Fruit fly (Drosophila melanogaster) whole organism, prepupa: ENCODE measurements around the gene CG32819.
A peak's percentile ranks its signal among the peaks of the same experiment; 100 is the strongest.

Experiments
- CG10631 ChIP-seq: fragments of 200-800 bp; sonication (Bioruptor generic); optimal IDR thresholded peaks from 2 replicates; lab custom pipeline; 2016; ENCODE audit warnings: missing biosample characterization, missing genetic modification characterization
- CG10669 ChIP-seq: fragments of 200-800 bp; sonication (Bioruptor generic); optimal IDR thresholded peaks from 3 replicates; lab custom pipeline; 2018; ENCODE audit warnings: missing biosample characterization, mild to moderate bottlenecking, missing genetic modification characterization, moderate library complexity
- CG11762 ChIP-seq: fragments of 200-800 bp; sonication (Bioruptor generic); optimal IDR thresholded peaks from 3 replicates; lab custom pipeline; 2016; ENCODE audit warnings: missing biosample characterization, missing genetic modification characterization; ENCODE audit not compliant: insufficient read depth
- CG11902 ChIP-seq: fragments of 200-800 bp; sonication (Bioruptor generic); optimal IDR thresholded peaks from 3 replicates; lab custom pipeline; 2016; ENCODE audit warnings: missing biosample characterization, missing genetic modification characterization
- CG15336 ChIP-seq: fragments of 200-800 bp; sonication (Bioruptor generic); IDR thresholded peaks from 2 replicates; pipeline ENCODE4 v1.3.6; 2022; ENCODE audit warnings: missing biosample characterization, missing genetic modification characterization
- CG1621 ChIP-seq: fragments of 200-800 bp; sonication (Bioruptor generic); optimal IDR thresholded peaks from 3 replicates; lab custom pipeline; 2018; ENCODE audit warnings: missing biosample characterization, mild to moderate bottlenecking, missing genetic modification characterization
- CG16779 ChIP-seq: fragments of 200-800 bp; sonication (Bioruptor generic); optimal IDR thresholded peaks from 3 replicates; lab custom pipeline; 2017; ENCODE audit warnings: missing biosample characterization, mild to moderate bottlenecking, missing genetic modification characterization
- CG3032 ChIP-seq: fragments of 200-800 bp; optimal IDR thresholded peaks from 2 replicates; lab custom pipeline; 2019; ENCODE audit warnings: missing biosample characterization, mild to moderate bottlenecking, missing genetic modification characterization, moderate library complexity
- CG31627 ChIP-seq: fragments of 200-800 bp; sonication (Bioruptor generic); optimal IDR thresholded peaks from 3 replicates; lab custom pipeline; 2016; ENCODE audit warnings: missing biosample characterization, missing genetic modification characterization
- CG32006 ChIP-seq: fragments of 200-800 bp; sonication (Bioruptor generic); optimal IDR thresholded peaks from 3 replicates; lab custom pipeline; 2017; ENCODE audit warnings: missing biosample characterization, mild to moderate bottlenecking, missing genetic modification characterization
- CG34406 ChIP-seq: fragments of 200-800 bp; sonication (Bioruptor generic); optimal IDR thresholded peaks from 3 replicates; lab custom pipeline; 2016; ENCODE audit warnings: missing biosample characterization, missing genetic modification characterization
- CG3919 ChIP-seq: fragments of 200-800 bp; sonication (Bioruptor generic); optimal IDR thresholded peaks from 3 replicates; lab custom pipeline; 2016; ENCODE audit warnings: missing biosample characterization, missing genetic modification characterization
- CG6808 ChIP-seq: fragments of 200-800 bp; sonication (Bioruptor generic); optimal IDR thresholded peaks from 3 replicates; lab custom pipeline; 2017; ENCODE audit warnings: missing biosample characterization, missing genetic modification characterization, mild to moderate bottlenecking, moderate library complexity, missing genetic modification reagents
- CG7368 ChIP-seq: fragments of 200-800 bp; sonication (Bioruptor generic); optimal IDR thresholded peaks from 3 replicates; lab custom pipeline; 2016; ENCODE audit warnings: missing biosample characterization, missing genetic modification characterization
- CG8632 ChIP-seq: fragments of 200-800 bp; sonication (Bioruptor generic); optimal IDR thresholded peaks from 3 replicates; lab custom pipeline; 2016; ENCODE audit warnings: missing biosample characterization, missing genetic modification characterization
- CG9139 ChIP-seq: fragments of 200-800 bp; sonication (Bioruptor generic); optimal IDR thresholded peaks from 3 replicates; lab custom pipeline; 2017; ENCODE audit warnings: missing biosample characterization, mild to moderate bottlenecking, missing genetic modification characterization
- Eip75B ChIP-seq: fragments of 200-800 bp; sonication (Bioruptor generic); optimal IDR thresholded peaks from 3 replicates; lab custom pipeline; 2016; ENCODE audit warnings: missing biosample characterization, missing genetic modification characterization
- Eip78C ChIP-seq: fragments of 200-800 bp; sonication (Bioruptor generic); peaks from one replicate; lab custom pipeline; 2016; ENCODE audit warnings: missing biosample characterization, missing genetic modification characterization
- Eip93F ChIP-seq: fragments of 200-800 bp; sonication (Bioruptor generic); optimal IDR thresholded peaks from 2 replicates; lab custom pipeline; 2016; ENCODE audit warnings: missing biosample characterization, mild to moderate bottlenecking, missing genetic modification characterization
- Ets21C ChIP-seq: fragments of 200-800 bp; sonication (Bioruptor generic); optimal IDR thresholded peaks from 3 replicates; lab custom pipeline; 2016; ENCODE audit warnings: missing biosample characterization, missing genetic modification characterization
- Ets96B ChIP-seq: fragments of 200-800 bp; optimal IDR thresholded peaks from 2 replicates; lab custom pipeline; 2019; ENCODE audit warnings: missing biosample characterization, mild to moderate bottlenecking, missing genetic modification characterization, moderate library complexity
- Hr39 ChIP-seq: fragments of 200-800 bp; sonication (Bioruptor generic); optimal IDR thresholded peaks from 2 replicates; lab custom pipeline; 2016; ENCODE audit warnings: missing biosample characterization, missing genetic modification characterization
- Hr4 ChIP-seq: fragments of 200-800 bp; sonication (Bioruptor generic); optimal IDR thresholded peaks from 3 replicates; lab custom pipeline; 2016; ENCODE audit warnings: missing biosample characterization, missing genetic modification characterization
- Lpt ChIP-seq: fragments of 200-800 bp; sonication (Bioruptor generic); optimal IDR thresholded peaks from 3 replicates; lab custom pipeline; 2016; ENCODE audit warnings: missing biosample characterization, missing genetic modification characterization
- Met ChIP-seq: fragments of 200-800 bp; sonication (Bioruptor generic); optimal IDR thresholded peaks from 3 replicates; lab custom pipeline; 2016; ENCODE audit warnings: missing biosample characterization, missing genetic modification characterization
- OdsH ChIP-seq: fragments of 200-800 bp; sonication (Bioruptor generic); optimal IDR thresholded peaks from 3 replicates; lab custom pipeline; 2016; ENCODE audit warnings: missing biosample characterization, missing genetic modification characterization
- Smox ChIP-seq: fragments of 200-800 bp; sonication (Bioruptor generic); optimal IDR thresholded peaks from 3 replicates; lab custom pipeline; 2016; ENCODE audit warnings: missing biosample characterization, missing genetic modification characterization
- Sox14 ChIP-seq: fragments of 200-800 bp; sonication (Bioruptor generic); optimal IDR thresholded peaks from 3 replicates; lab custom pipeline; 2016; ENCODE audit warnings: missing biosample characterization, missing genetic modification characterization
- Sox15 ChIP-seq: fragments of 200-800 bp; sonication (Bioruptor generic); optimal IDR thresholded peaks from 3 replicates; lab custom pipeline; 2016; ENCODE audit warnings: missing biosample characterization, missing genetic modification characterization
- acj6 ChIP-seq: fragments of 200-800 bp; sonication (Bioruptor generic); optimal IDR thresholded peaks from 3 replicates; lab custom pipeline; 2016; ENCODE audit warnings: missing biosample characterization, missing genetic modification characterization
- cyc ChIP-seq: fragments of 200-800 bp; sonication (Bioruptor generic); optimal IDR thresholded peaks from 3 replicates; lab custom pipeline; 2016; ENCODE audit warnings: missing biosample characterization, missing genetic modification characterization
- dac ChIP-seq: fragments of 200-800 bp; sonication (Bioruptor generic); optimal IDR thresholded peaks from 2 replicates; lab custom pipeline; 2017; ENCODE audit warnings: missing biosample characterization, mild to moderate bottlenecking, missing genetic modification characterization
- dsx ChIP-seq: fragments of 200-800 bp; optimal IDR thresholded peaks from 3 replicates; lab custom pipeline; 2019; ENCODE audit warnings: missing biosample characterization, mild to moderate bottlenecking, missing genetic modification characterization, moderate library complexity; ENCODE audit not compliant: poor library complexity, severe bottlenecking
- eg ChIP-seq: fragments of 200-800 bp; sonication (Bioruptor generic); IDR thresholded peaks from 3 replicates; pipeline ENCODE4 v1.3.6; 2022; ENCODE audit warnings: missing biosample characterization, missing genetic modification characterization
- esn ChIP-seq: fragments of 200-800 bp; sonication (Bioruptor generic); optimal IDR thresholded peaks from 2 replicates; lab custom pipeline; 2016; ENCODE audit warnings: missing biosample characterization, mild to moderate bottlenecking, missing genetic modification characterization, moderate library complexity
- fd85E ChIP-seq: fragments of 200-800 bp; sonication (Bioruptor generic); optimal IDR thresholded peaks from 3 replicates; lab custom pipeline; 2016; ENCODE audit warnings: missing biosample characterization, missing genetic modification characterization
- lz ChIP-seq: fragments of 200-800 bp; sonication (Bioruptor generic); optimal IDR thresholded peaks from 3 replicates; lab custom pipeline; 2016; ENCODE audit warnings: missing biosample characterization, missing genetic modification characterization
- net ChIP-seq: fragments of 200-800 bp; sonication (Bioruptor generic); optimal IDR thresholded peaks from 3 replicates; lab custom pipeline; 2016; ENCODE audit warnings: missing biosample characterization, missing genetic modification characterization
- pdm3 ChIP-seq: fragments of 200-800 bp; sonication (Bioruptor generic); optimal IDR thresholded peaks from 3 replicates; lab custom pipeline; 2016; ENCODE audit warnings: missing biosample characterization, missing genetic modification characterization
- spab ChIP-seq: fragments of 200-800 bp; sonication (Bioruptor generic); optimal IDR thresholded peaks from 2 replicates; lab custom pipeline; 2017; ENCODE audit warnings: missing biosample characterization, mild to moderate bottlenecking, missing genetic modification characterization, missing genetic modification reagents
- ss ChIP-seq, 2 experiments: fragments of 200-800 bp; sonication (Bioruptor generic); optimal IDR thresholded peaks; 2 replicates in 1 of 2; 3 replicates in 1 of 2; lab custom pipeline; 2017 to 2018; ENCODE audit warnings: mild to moderate bottlenecking in 2 of 2, missing biosample characterization in 2 of 2, missing genetic modification characterization in 2 of 2, moderate library complexity in 1 of 2
- topi ChIP-seq: fragments of 200-800 bp; sonication (Bioruptor generic); optimal IDR thresholded peaks from 3 replicates; lab custom pipeline; 2016; ENCODE audit warnings: missing biosample characterization, missing genetic modification characterization
- vri ChIP-seq: fragments of 200-800 bp; sonication (Bioruptor generic); optimal IDR thresholded peaks from 3 replicates; lab custom pipeline; 2016; ENCODE audit warnings: missing biosample characterization, mild to moderate bottlenecking, missing genetic modification characterization

CG32819 gene

dm6 chrX:21591990-21592389, 28.9 kb downstream of the CG32819 start (continued):
- TF ChIP-seq net (GFP tag; lab: Kevin White, UChicago), result peak; percentile 16
- no peak for TF ChIP-seq CG11762 (GFP tag; lab: Kevin White, UChicago)
- TF ChIP-seq pdm3, result peak; percentile 51
- TF ChIP-seq Lpt (GFP tag; lab: Kevin White, UChicago), result no peak
- TF ChIP-seq Ets21C (GFP tag; lab: Kevin White, UChicago), result no peak
- TF ChIP-seq Eip78C (GFP tag; lab: Kevin White, UChicago), result peak; percentile 85
- peak; percentile 44 for TF ChIP-seq lz (GFP tag; lab: Kevin White, UChicago)
- no peak for TF ChIP-seq Eip93F (GFP tag; lab: Kevin White, UChicago)
- peak; percentile 1 for TF ChIP-seq CG8632 (GFP tag; lab: Kevin White, UChicago)
- TF ChIP-seq CG32006 (GFP tag; lab: Kevin White, UChicago), result peak; percentile 73
- peak; percentile 12 for TF ChIP-seq CG31627 (GFP tag; lab: Kevin White, UChicago)
- TF ChIP-seq CG1621 (tag; lab: Kevin White, UChicago), result peak; percentile 62
- TF ChIP-seq vri (GFP tag; lab: Kevin White, UChicago), result no peak
- peak; percentile 41 for TF ChIP-seq topi
- TF ChIP-seq, all 60 proteins: peak for 48

- TF ChIP-seq Met, result peak; percentile 61
- peak; percentile 33 for TF ChIP-seq CG31627 (GFP tag; lab: Kevin White, UChicago)
- peak; percentile 38 for TF ChIP-seq CG10669 (GFP tag; lab: Kevin White, UChicago)
- no peak for TF ChIP-seq Sox14 (GFP tag; lab: Kevin White, UChicago)
- peak; percentile 19 for TF ChIP-seq CG10631
- no peak for TF ChIP-seq CG16779 (tag; lab: Kevin White, UChicago)
- no peak for TF ChIP-seq CG11902 (GFP tag; lab: Kevin White, UChicago)
- TF ChIP-seq topi, result peak; percentile 49
- TF ChIP-seq acj6 (GFP tag; lab: Kevin White, UChicago), result peak; percentile 25
- peak; percentile 41 for TF ChIP-seq Eip75B (GFP tag; lab: Kevin White, UChicago)
- TF ChIP-seq cyc (GFP tag; lab: Kevin White, UChicago), result peak; percentile 52
- TF ChIP-seq dac (GFP tag; lab: Kevin White, UChicago), result no peak
- peak in 1 of 2 experiments; percentile 36 for TF ChIP-seq ss (GFP tag; optimal IDR thresholded peaks at IDR 0.05; lab: Kevin White, UChicago)
- no peak for TF ChIP-seq dsx (GFP tag; lab: Kevin White, UChicago)
- TF ChIP-seq CG7368 (GFP tag; lab: Kevin White, UChicago), result peak; percentile 3
- TF ChIP-seq CG3032 (tag; lab: Kevin White, UChicago), result peak; percentile 49
- TF ChIP-seq pdm3, result peak; percentile 5
- TF ChIP-seq CG6808 (GFP tag; lab: Kevin White, UChicago), result peak; percentile 30
- peak; percentile 11 for TF ChIP-seq OdsH (GFP tag; lab: Kevin White, UChicago)
- no peak for TF ChIP-seq CG15336
- TF ChIP-seq Smox, result no peak
- peak; percentile 68 for TF ChIP-seq Eip78C (GFP tag; lab: Kevin White, UChicago)
- TF ChIP-seq CG34406 (GFP tag; lab: Kevin White, UChicago), result no peak
- TF ChIP-seq Ets96B (tag; lab: Kevin White, UChicago), result peak; percentile 52
- peak; percentile 22 for TF ChIP-seq spab
- peak; percentile 21 for TF ChIP-seq CG3919 (GFP tag; lab: Kevin White, UChicago)
- TF ChIP-seq, all 60 proteins: peak for 18
These were observed 31.0 kb downstream of the CG32819 start for dm6 chrX:21589937-21590336.

DNA sequence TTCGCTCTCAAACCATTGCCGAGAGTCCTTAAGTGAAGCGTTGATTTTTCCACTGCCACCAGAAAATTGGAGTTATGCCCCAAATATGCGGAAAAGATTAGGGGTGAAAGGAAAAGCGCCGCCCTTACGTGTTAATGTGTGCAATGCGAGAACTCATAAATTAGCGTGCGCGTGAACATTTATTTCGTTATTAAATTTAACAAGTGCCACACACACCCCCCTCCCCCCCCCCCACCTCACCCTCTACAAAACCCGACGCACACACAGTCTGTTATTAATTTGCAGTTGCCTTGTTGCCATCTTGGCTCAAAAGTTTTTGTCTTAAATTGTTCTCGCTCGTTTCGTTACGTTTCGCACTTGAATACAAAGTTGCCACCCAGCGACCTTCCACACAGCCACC, 32.9 kb downstream of the CG32819 start:
- TF ChIP-seq net (GFP tag; lab: Kevin White, UChicago), result no peak
- no peak for TF ChIP-seq Eip75B (GFP tag; lab: Kevin White, UChicago)
- TF ChIP-seq fd85E (GFP tag; lab: Kevin White, UChicago), result no peak
- no peak for TF ChIP-seq CG32006 (GFP tag; lab: Kevin White, UChicago)
- no peak for TF ChIP-seq CG8632 (GFP tag; lab: Kevin White, UChicago)
- TF ChIP-seq Sox15 (GFP tag; lab: Kevin White, UChicago), result no peak
- TF ChIP-seq eg (GFP tag; lab: Robert Waterston, UW), result no peak
- no peak for TF ChIP-seq dac (GFP tag; lab: Kevin White, UChicago)
- no peak for TF ChIP-seq Hr39 (GFP tag; lab: Kevin White, UChicago)
- TF ChIP-seq Lpt (GFP tag; lab: Kevin White, UChicago), result no peak
- TF ChIP-seq acj6 (GFP tag; lab: Kevin White, UChicago), result no peak
- no peak for TF ChIP-seq esn (GFP tag; lab: Kevin White, UChicago)
- TF ChIP-seq Hr4, result no peak
- TF ChIP-seq OdsH (GFP tag; lab: Kevin White, UChicago), result no peak
- TF ChIP-seq CG10669 (GFP tag; lab: Kevin White, UChicago), result no peak
- TF ChIP-seq Smox, result no peak
- TF ChIP-seq CG9139 (GFP tag; lab: Kevin White, UChicago), result no peak
